Worm (Caenorhabditis elegans): ENCODE data around the gene T07G12.4.

Gene T07G12.4

DNA sequence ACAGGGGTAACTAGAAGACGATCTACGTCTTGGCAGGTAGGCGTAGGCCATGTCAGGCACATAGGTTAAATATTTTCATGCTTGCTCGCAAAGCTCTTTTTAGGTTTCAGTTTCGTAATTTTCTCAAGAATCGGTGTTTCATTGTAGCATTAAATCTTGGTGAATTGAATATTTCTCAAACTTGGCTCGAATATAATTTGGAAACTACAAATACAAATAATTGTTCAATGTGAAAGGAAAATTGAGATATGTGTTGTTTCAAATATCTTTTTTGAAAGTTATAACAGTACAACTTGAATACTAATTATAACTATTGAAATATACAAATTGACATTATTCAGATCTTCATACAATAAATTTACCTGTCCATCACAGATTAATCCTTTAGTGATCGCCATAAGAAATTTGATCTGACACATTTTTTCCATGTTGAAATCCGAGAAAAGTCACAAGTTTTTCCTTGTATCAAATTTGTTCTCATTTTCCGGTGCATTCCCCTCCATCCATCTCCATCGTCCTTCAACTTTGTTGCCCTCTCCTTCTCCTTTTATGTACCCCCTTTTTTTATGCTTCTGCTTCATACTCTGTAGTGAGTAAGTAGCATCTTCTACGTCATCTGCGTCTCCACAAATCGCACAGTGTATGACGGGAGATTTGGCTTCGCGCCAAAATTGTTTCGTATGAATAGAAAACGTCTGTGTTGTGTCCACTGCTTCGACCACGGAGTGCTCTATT lies 14.2 kb downstream of the T07G12.4 start, which contains the start of gene C02F4.5:
Gene C02F4.5 (minus strand): TSS at position 51 of the 735 bp plus-strand sequence.
- TF ChIP-seq R02D3.7 (tag; optimal IDR thresholded peaks at IDR 0.05), result no peak
- TF ChIP-seq mab-5 (tag; optimal IDR thresholded peaks at IDR 0.05), result no peak
- no peak for TF ChIP-seq nhr-10 (tag; optimal IDR thresholded peaks at IDR 0.05)
- TF ChIP-seq ztf-4 (tag; optimal IDR thresholded peaks at IDR 0.05), result no peak
- TF ChIP-seq lin-39 (tag; optimal IDR thresholded peaks at IDR 0.05), result no peak
- no peak for TF ChIP-seq sem-4 (tag; optimal IDR thresholded peaks at IDR 0.05)
- TF ChIP-seq ztf-11 (tag; optimal IDR thresholded peaks at IDR 0.05), result no peak
- no peak for TF ChIP-seq elt-3 (tag; optimal IDR thresholded peaks at IDR 0.05)
- TF ChIP-seq ceh-82 (tag; optimal IDR thresholded peaks at IDR 0.05), result no peak
- no peak for TF ChIP-seq ztf-1 (GFP tag; conservative IDR thresholded peaks at IDR 0.05)
- TF ChIP-seq lin-13 (GFP tag; optimal IDR thresholded peaks at IDR 0.05), result no peak
- TF ChIP-seq mbf-1 (tag; optimal IDR thresholded peaks at IDR 0.05), result no peak
- TF ChIP-seq nhr-237 (tag; optimal IDR thresholded peaks at IDR 0.05), result no peak
- TF ChIP-seq ama-1 (optimal IDR thresholded peaks at IDR 0.05), result no peak
- TF ChIP-seq Y55F3AM.14 (GFP tag; optimal IDR thresholded peaks at IDR 0.05), result no peak
- peak in 1 of 2 experiments; percentile 36 for TF ChIP-seq lsy-2 (tag; optimal IDR thresholded peaks at IDR 0.05)
- TF ChIP-seq sma-3 (GFP tag; optimal IDR thresholded peaks at IDR 0.05), result no peak
- no peak for TF ChIP-seq nhr-21 (tag; optimal IDR thresholded peaks at IDR 0.05)
- peak; percentile 5 for TF ChIP-seq C34F6.9 (tag; optimal IDR thresholded peaks at IDR 0.05)
- TF ChIP-seq nhr-129 (tag; optimal IDR thresholded peaks at IDR 0.05), result no peak
- no peak for TF ChIP-seq blmp-1 (tag; optimal IDR thresholded peaks at IDR 0.05; ENCODE audit: insufficient read depth)
- no peak for TF ChIP-seq nhr-25 (tag; optimal IDR thresholded peaks at IDR 0.05)
- TF ChIP-seq alr-1 (tag; optimal IDR thresholded peaks at IDR 0.05), result no peak
- TF ChIP-seq unc-62 (GFP tag; optimal IDR thresholded peaks at IDR 0.05), result no peak
- no peak for TF ChIP-seq peb-1 (tag; optimal IDR thresholded peaks at IDR 0.05)
- no peak for TF ChIP-seq egl-27 (tag; optimal IDR thresholded peaks at IDR 0.05)
- TF ChIP-seq crh-2 (tag; optimal IDR thresholded peaks at IDR 0.05), result peak; percentile 18
- no peak for TF ChIP-seq aly-2 (tag; optimal IDR thresholded peaks at IDR 0.05)
- no peak for TF ChIP-seq ZK546.5 (tag; optimal IDR thresholded peaks at IDR 0.05)
- TF ChIP-seq nhr-6 (tag; optimal IDR thresholded peaks at IDR 0.05), result no peak
- TF ChIP-seq lin-11 (tag; optimal IDR thresholded peaks at IDR 0.05), result no peak
- TF ChIP-seq gmeb-1 (tag; optimal IDR thresholded peaks at IDR 0.05), result no peak
- peak; percentile 2 for TF ChIP-seq F13H6.1 (tag; optimal IDR thresholded peaks at IDR 0.05)
- TF ChIP-seq skn-1 (tag; optimal IDR thresholded peaks at IDR 0.05), result no peak
- TF ChIP-seq nhr-11 (tag; optimal IDR thresholded peaks at IDR 0.05), result no peak
- no peak for TF ChIP-seq ceh-16 (tag; optimal IDR thresholded peaks at IDR 0.05)
- TF ChIP-seq unc-55 (GFP tag; optimal IDR thresholded peaks at IDR 0.05), result no peak
- TF ChIP-seq mdl-1 (tag; optimal IDR thresholded peaks at IDR 0.05), result no peak
- TF ChIP-seq nhr-12 (tag; optimal IDR thresholded peaks at IDR 0.05), result no peak
- no peak for TF ChIP-seq sma-9 (GFP tag; optimal IDR thresholded peaks at IDR 0.05)
- TF ChIP-seq sma-9 (tag; optimal IDR thresholded peaks at IDR 0.05), result no peak
- peak; percentile 6 for TF ChIP-seq zag-1 (tag; optimal IDR thresholded peaks at IDR 0.05)
- no peak for TF ChIP-seq unc-39 (tag; optimal IDR thresholded peaks at IDR 0.05)
- TF ChIP-seq elt-1 (tag; optimal IDR thresholded peaks at IDR 0.05), result no peak
- TF ChIP-seq snpc-4 (tag; optimal IDR thresholded peaks at IDR 0.05), result no peak

- no peak for TF ChIP-seq mbf-1 (tag; optimal IDR thresholded peaks at IDR 0.05)
- TF ChIP-seq unc-62 (GFP tag; optimal IDR thresholded peaks at IDR 0.05), result no peak
- no peak for TF ChIP-seq nhr-77 (tag; optimal IDR thresholded peaks at IDR 0.05)
- TF ChIP-seq aly-2 (tag; optimal IDR thresholded peaks at IDR 0.05), result no peak
- TF ChIP-seq nhr-21 (tag; optimal IDR thresholded peaks at IDR 0.05), result no peak
- TF ChIP-seq peb-1 (tag; optimal IDR thresholded peaks at IDR 0.05), result no peak
These were observed 17.4 kb downstream of the T07G12.4 start, which contains the start of gene cal-4 for ce11 chrIV:10521106-10521505. Gene cal-4, plus strand, starts transcription at chrIV:10521406.
